Worm (Caenorhabditis elegans) whole organism, L2 larva: ENCODE results near the gene F22E5.6.
"Not testable (repeated sequence)": the region's sequence is repeated elsewhere in the genome, so short reads cannot be mapped to it uniquely, and the experiment has no call there.

ENCODE experiments used
- lin-11 ChIP-seq: fragments of 150-350 bp; sonication (generic microtip); optimal IDR thresholded peaks from 2 replicates; lab custom pipeline; 2014; ENCODE audit warnings: missing biosample characterization, missing genetic modification characterization, inconsistent platforms, mixed read lengths
- mdl-1 ChIP-seq, 2 experiments: fragments of 150-350 bp in 1 of 2; sonication (generic microtip) in 1 of 2; optimal IDR thresholded peaks; 2 replicates each; lab custom pipeline; 2017; ENCODE audit warnings: missing biosample characterization in 2 of 2, missing genetic modification characterization in 2 of 2
- unc-62 ChIP-seq: fragments of 150-350 bp; optimal IDR thresholded peaks from 2 replicates; lab custom pipeline; 2014; ENCODE audit warnings: missing biosample characterization, missing genetic modification reagents, missing genetic modification characterization
- ztf-4 ChIP-seq: fragments of 150-350 bp; optimal IDR thresholded peaks from 2 replicates; lab custom pipeline; 2014; ENCODE audit warnings: missing biosample characterization, missing genetic modification characterization

- TF ChIP-seq ztf-4 (tag; lab: Kevin White, UChicago); lin-11 (tag; lab: Kevin White, UChicago); unc-62; mdl-1 (tag; optimal IDR thresholded peaks at IDR 0.05; lab: Kevin White, UChicago): not testable (repeated sequence)
Measured at ce11 chrII:2673534-2673933, 23.9 kb downstream of the F22E5.6 start, which contains the start of the genes F22E5.20 and F22E5.1.
